Fruit fly (Drosophila melanogaster) whole organism, embryonic: ENCODE data around the gene CG9222.
A peak's percentile ranks its signal among the peaks of the same experiment; 100 is the strongest.

Experiments
- Aef1 ChIP-seq: fragments of 200-800 bp; sonication (Bioruptor generic); IDR thresholded peaks from 3 replicates; pipeline ENCODE4 v1.3.6; 2022; ENCODE audit warnings: missing biosample characterization, missing genetic modification characterization
- Awh ChIP-seq: fragments of 200-800 bp; sonication (Bioruptor generic); IDR thresholded peaks from 2 replicates; pipeline ENCODE4, ENCODE4 v1.3.6; 2022; ENCODE audit warnings: missing biosample characterization, missing genetic modification characterization
- Blimp-1 ChIP-seq: fragments of 200-800 bp; sonication (Bioruptor generic); optimal IDR thresholded peaks from 3 replicates; lab custom pipeline; 2018; ENCODE audit warnings: missing biosample characterization, missing genetic modification characterization, mild to moderate bottlenecking, moderate library complexity, missing genetic modification reagents
- Bteb2 ChIP-seq: fragments of 200-800 bp; sonication (Bioruptor generic); optimal IDR thresholded peaks from 2 replicates; lab custom pipeline; 2016; ENCODE audit warnings: missing biosample characterization, missing genetic modification characterization
- CG10147 ChIP-seq: fragments of 200-800 bp; sonication (Bioruptor generic); optimal IDR thresholded peaks from 2 replicates; lab custom pipeline; 2019; ENCODE audit warnings: missing biosample characterization, mild to moderate bottlenecking, missing genetic modification characterization, moderate library complexity
- CG10321 ChIP-seq: fragments of 200-800 bp; sonication (Bioruptor generic); IDR thresholded peaks from 2 replicates; pipeline ENCODE4 v1.3.6; 2022; ENCODE audit warnings: missing biosample characterization, missing genetic modification characterization
- CG11695 ChIP-seq: fragments of 200-800 bp; sonication (Bioruptor generic); IDR thresholded peaks from 3 replicates; pipeline ENCODE4 v1.3.6; 2022; ENCODE audit warnings: missing biosample characterization, missing genetic modification characterization
- CG11723 ChIP-seq: fragments of 200-800 bp; sonication (Bioruptor generic); optimal IDR thresholded peaks from 2 replicates; lab custom pipeline; 2017; ENCODE audit warnings: missing biosample characterization, mild to moderate bottlenecking, missing genetic modification characterization
- CG14965 ChIP-seq: fragments of 200-800 bp; sonication (Bioruptor generic); optimal IDR thresholded peaks from 2 replicates; lab custom pipeline; 2016; ENCODE audit warnings: missing biosample characterization, missing genetic modification characterization, borderline replicate concordance
- CG2116 ChIP-seq: fragments of 200-800 bp; sonication (Bioruptor generic); optimal IDR thresholded peaks from 3 replicates; lab custom pipeline; 2018; ENCODE audit warnings: missing biosample characterization, mild to moderate bottlenecking, missing genetic modification characterization
- CG31388 ChIP-seq: fragments of 200-800 bp; sonication (Bioruptor generic); optimal IDR thresholded peaks from 2 replicates; lab custom pipeline; 2016; ENCODE audit warnings: missing biosample characterization, missing genetic modification characterization
- CG31441 ChIP-seq: fragments of 200-800 bp; sonication (Bioruptor generic); IDR thresholded peaks from 2 replicates; pipeline ENCODE4 v1.3.6; 2022; ENCODE audit warnings: missing biosample characterization, missing genetic modification characterization
- CG32772 ChIP-seq: fragments of 200-800 bp; sonication (Bioruptor generic); IDR thresholded peaks from 2 replicates; pipeline ENCODE4 v1.3.6; 2022; ENCODE audit warnings: missing biosample characterization, missing genetic modification characterization
- CG6765 ChIP-seq: fragments of 200-800 bp; sonication (Bioruptor generic); optimal IDR thresholded peaks from 3 replicates; lab custom pipeline; 2017; ENCODE audit warnings: missing biosample characterization, mild to moderate bottlenecking, missing genetic modification characterization
- CG8924 ChIP-seq: fragments of 200-800 bp; optimal IDR thresholded peaks from 3 replicates; lab custom pipeline; 2019; ENCODE audit warnings: missing biosample characterization, mild to moderate bottlenecking, missing genetic modification characterization, moderate library complexity
- Chrac-16 ChIP-seq: fragments of 200-800 bp; sonication (Bioruptor generic); optimal IDR thresholded peaks from 3 replicates; lab custom pipeline; 2016; ENCODE audit warnings: missing biosample characterization, missing genetic modification characterization
- Dad ChIP-seq: fragments of 200-800 bp; sonication (Bioruptor generic); optimal IDR thresholded peaks from 3 replicates; lab custom pipeline; 2016; ENCODE audit warnings: missing biosample characterization, missing genetic modification characterization
- Dp ChIP-seq: fragments of 200-800 bp; sonication (Bioruptor generic); optimal IDR thresholded peaks from 2 replicates; lab custom pipeline; 2018; ENCODE audit warnings: missing biosample characterization, mild to moderate bottlenecking, missing genetic modification characterization, moderate library complexity
- GATAe ChIP-seq: fragments of 200-800 bp; sonication (Bioruptor generic); conservative IDR thresholded peaks from 2 replicates; pipeline ENCODE4 v1.3.6; 2022; ENCODE audit warnings: missing biosample characterization, missing genetic modification characterization
- HmgD ChIP-seq: fragments of 200-800 bp; sonication (Bioruptor generic); optimal IDR thresholded peaks from 3 replicates; lab custom pipeline; 2016; ENCODE audit warnings: missing biosample characterization, missing genetic modification characterization
- Hr78 ChIP-seq, 2 experiments: fragments of 200-800 bp in 1 of 2; fragments of >200 bp in 1 of 2; sonication (Bioruptor generic) in 1 of 2; optimal IDR thresholded peaks; 2 replicates each; lab custom pipeline; 2017 to 2019; ENCODE audit warnings: missing biosample characterization in 2 of 2, missing genetic modification characterization in 2 of 2, mild to moderate bottlenecking in 1 of 2, moderate library complexity in 1 of 2
- Myb ChIP-seq: fragments of 200-800 bp; sonication (Bioruptor generic); optimal IDR thresholded peaks from 2 replicates; lab custom pipeline; 2016; ENCODE audit warnings: missing biosample characterization, missing genetic modification characterization
- NFAT ChIP-seq: fragments of 200-800 bp; sonication (Bioruptor generic); IDR thresholded peaks from 2 replicates; pipeline ENCODE4 v1.3.6; 2022; ENCODE audit warnings: missing biosample characterization, missing genetic modification characterization
- Oaz ChIP-seq: fragments of 200-800 bp; sonication (Bioruptor generic); IDR thresholded peaks from 2 replicates; pipeline ENCODE4 v1.3.6; 2022; ENCODE audit warnings: missing biosample characterization, missing genetic modification characterization
- Opbp ChIP-seq: fragments of 200-800 bp; sonication (Bioruptor generic); IDR thresholded peaks from 3 replicates; pipeline ENCODE4 v1.3.6; 2022; ENCODE audit warnings: missing biosample characterization, missing genetic modification characterization; ENCODE audit not compliant: partially characterized antibody
- Sry-β ChIP-seq: fragments of 200-800 bp; sonication (Bioruptor generic); optimal IDR thresholded peaks from 2 replicates; lab custom pipeline; 2018; ENCODE audit warnings: missing biosample characterization, mild to moderate bottlenecking, missing genetic modification characterization, moderate library complexity
- Trl ChIP-seq, 3 experiments: fragments of >200 bp in 2 of 3; fragments of 200-800 bp in 1 of 3; sonication (Bioruptor generic) in 1 of 3; optimal IDR thresholded peaks; 2 replicates in 1 of 3; 3 replicates in 2 of 3; lab custom pipeline; 2016 to 2017; ENCODE audit warnings: missing biosample characterization in 1 of 3, missing genetic modification characterization in 1 of 3
- Usf ChIP-seq: fragments of 200-800 bp; sonication (Bioruptor generic); optimal IDR thresholded peaks from 2 replicates; lab custom pipeline; 2017; ENCODE audit warnings: missing genotype, missing biosample characterization, missing genetic modification characterization
- Xrp1 ChIP-seq: fragments of 200-800 bp; sonication (Bioruptor generic); IDR thresholded peaks from 2 replicates; pipeline ENCODE4 v1.3.6; 2022; ENCODE audit warnings: missing biosample characterization, missing genetic modification characterization
- abd-A ChIP-seq: fragments of 200-800 bp; sonication (Bioruptor generic); optimal IDR thresholded peaks from 3 replicates; lab custom pipeline; 2019; ENCODE audit warnings: missing biosample characterization, mild to moderate bottlenecking, missing genetic modification characterization, moderate library complexity
- amos ChIP-seq: fragments of 200-800 bp; sonication (Bioruptor generic); IDR thresholded peaks from 2 replicates; pipeline ENCODE4 v1.3.6; 2022; ENCODE audit warnings: missing biosample characterization, missing genetic modification characterization; ENCODE audit not compliant: partially characterized antibody
- crol ChIP-seq: fragments of 200-800 bp; sonication (Bioruptor generic); IDR thresholded peaks from 2 replicates; pipeline ENCODE4 v1.3.6; 2022; ENCODE audit warnings: missing biosample characterization, missing genetic modification characterization
- danr ChIP-seq: fragments of 200-800 bp; sonication (Bioruptor generic); IDR thresholded peaks from 2 replicates; pipeline ENCODE4 v1.3.6; 2022; ENCODE audit warnings: missing biosample characterization, missing genetic modification characterization
- disco-r ChIP-seq: fragments of 200-800 bp; sonication (Bioruptor generic); optimal IDR thresholded peaks from 2 replicates; lab custom pipeline; 2016; ENCODE audit warnings: missing biosample characterization, missing genetic modification characterization
- dmrt11E ChIP-seq: fragments of 200-800 bp; sonication (Bioruptor generic); optimal IDR thresholded peaks from 3 replicates; lab custom pipeline; 2018; ENCODE audit warnings: missing biosample characterization, mild to moderate bottlenecking, missing genetic modification characterization, moderate library complexity
- ftz-f1 ChIP-seq: fragments of 200-800 bp; sonication (Bioruptor generic); optimal IDR thresholded peaks from 2 replicates; lab custom pipeline; 2016; ENCODE audit warnings: missing biosample characterization, missing genetic modification characterization
- her ChIP-seq: fragments of 200-800 bp; sonication (Bioruptor generic); optimal IDR thresholded peaks from 2 replicates; lab custom pipeline; 2016; ENCODE audit warnings: missing biosample characterization, missing genetic modification characterization
- nau ChIP-seq: fragments of 200-800 bp; sonication (Bioruptor generic); optimal IDR thresholded peaks from 3 replicates; lab custom pipeline; 2017; ENCODE audit warnings: missing biosample characterization, mild to moderate bottlenecking, missing genetic modification characterization, missing genetic modification reagents
- otp ChIP-seq: fragments of 200-800 bp; sonication (Bioruptor generic); IDR thresholded peaks from 3 replicates; pipeline ENCODE4, ENCODE4 v1.3.6; 2022; ENCODE audit warnings: missing biosample characterization, missing genetic modification characterization
- prd ChIP-seq, 3 experiments: fragments of >200 bp in 2 of 3; fragments of 200-800 bp in 1 of 3; sonication (Bioruptor generic) in 1 of 3; optimal IDR thresholded peaks in 2 of 3; IDR thresholded peaks in 1 of 3; 2 replicates in 2 of 3; 3 replicates in 1 of 3; pipeline versions ENCODE4 v1.3.6 to Lab custom; 2017 to 2022; ENCODE audit warnings: missing biosample characterization in 1 of 3, missing genetic modification characterization in 1 of 3
- ro ChIP-seq: fragments of 200-800 bp; sonication (Bioruptor generic); IDR thresholded peaks from 2 replicates; pipeline ENCODE4 v1.3.6; 2022; ENCODE audit warnings: missing biosample characterization, missing genetic modification characterization
- sd ChIP-seq: fragments of 200-800 bp; sonication (Bioruptor generic); optimal IDR thresholded peaks from 3 replicates; lab custom pipeline; 2018; ENCODE audit warnings: missing biosample characterization, mild to moderate bottlenecking, missing genetic modification characterization, moderate library complexity
- sima ChIP-seq: fragments of 200-800 bp; sonication (Bioruptor generic); optimal IDR thresholded peaks from 2 replicates; lab custom pipeline; 2016; ENCODE audit warnings: missing biosample characterization, missing genetic modification characterization
- sug ChIP-seq: fragments of 200-800 bp; optimal IDR thresholded peaks from 2 replicates; lab custom pipeline; 2019; ENCODE audit warnings: missing biosample characterization, mild to moderate bottlenecking, missing genetic modification characterization, moderate library complexity
- tio ChIP-seq: fragments of 200-800 bp; sonication (Bioruptor generic); optimal IDR thresholded peaks from 2 replicates; lab custom pipeline; 2017; ENCODE audit warnings: missing biosample characterization, missing genetic modification characterization, inconsistent platforms
- unpg ChIP-seq: fragments of 200-800 bp; sonication (Bioruptor generic); optimal IDR thresholded peaks from 3 replicates; lab custom pipeline; 2018; ENCODE audit warnings: missing biosample characterization, mild to moderate bottlenecking, missing genetic modification characterization, moderate library complexity
- vnd ChIP-seq: fragments of 200-800 bp; sonication (Bioruptor generic); IDR thresholded peaks from 3 replicates; pipeline ENCODE4 v1.3.6; 2022; ENCODE audit warnings: missing biosample characterization, missing genetic modification characterization; ENCODE audit not compliant: partially characterized antibody
- zen ChIP-seq: fragments of 200-800 bp; sonication (Bioruptor generic); optimal IDR thresholded peaks from 3 replicates; lab custom pipeline; 2018; ENCODE audit warnings: missing biosample characterization, mild to moderate bottlenecking, missing genetic modification characterization, moderate library complexity

CG9222 gene

DNA sequence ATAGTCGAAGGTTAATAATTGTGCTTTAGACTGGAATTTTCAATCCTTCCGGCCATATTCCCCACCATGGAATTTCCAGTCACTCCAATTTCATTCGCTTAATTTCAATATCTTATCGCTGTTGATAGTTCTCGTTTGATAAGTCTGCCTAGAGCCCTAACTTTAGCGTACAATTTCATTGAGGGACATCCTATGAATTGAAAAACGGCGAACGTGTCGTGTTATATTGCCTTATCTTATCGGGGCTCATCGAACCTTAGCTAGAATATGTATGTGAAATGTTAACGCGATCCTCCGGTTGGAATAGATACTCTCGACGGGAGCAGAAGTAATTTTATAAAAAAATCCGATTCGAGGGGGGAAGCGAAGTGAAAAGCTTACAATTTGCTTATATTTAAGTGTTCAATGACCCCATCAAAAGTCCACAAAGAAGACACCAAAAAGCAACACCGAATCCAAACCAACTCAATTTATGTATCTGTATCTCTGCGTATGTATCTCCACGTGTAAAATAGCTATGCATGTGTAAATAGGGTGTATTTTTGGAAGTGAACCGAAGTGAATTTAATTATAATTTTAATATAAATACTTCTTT, 41.1 kb upstream of the CG9222 start (continued):
- TF ChIP-seq sd (peak; percentile 59), GATAe (peak; percentile 80)

DNA sequence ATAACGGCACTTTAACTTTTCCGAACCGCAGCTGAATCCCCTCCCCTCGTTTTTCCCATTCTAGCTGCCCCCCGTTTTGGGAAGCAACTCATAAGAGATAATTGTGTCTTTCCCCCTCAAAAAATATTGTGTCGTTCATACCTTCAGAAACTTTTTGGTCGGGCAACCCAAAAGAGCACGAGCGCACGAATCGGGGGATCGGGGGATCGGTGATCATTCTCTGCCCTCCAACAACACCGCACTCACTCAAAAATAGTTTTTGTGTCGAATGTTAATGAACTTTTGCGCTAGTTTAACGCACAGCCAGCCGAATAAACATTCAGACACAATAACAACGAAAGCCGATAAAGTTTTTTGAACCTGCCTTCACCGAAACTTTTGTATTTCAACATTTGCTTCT, 40.5 kb upstream of the CG9222 start:
- no peak for TF ChIP-seq Xrp1
- no peak for TF ChIP-seq CG6765
- TF ChIP-seq abd-A, result peak; percentile 75
- TF ChIP-seq Usf (GFP tag; lab: Kevin White, UChicago), result no peak
- no peak for TF ChIP-seq unpg (GFP tag; lab: Kevin White, UChicago)
- TF ChIP-seq otp, result no peak
- TF ChIP-seq CG8924 (tag; lab: Kevin White, UChicago), result peak; percentile 5
- TF ChIP-seq Blimp-1, result peak; percentile 69
- no peak for TF ChIP-seq vnd
- TF ChIP-seq CG11723 (GFP tag; lab: Kevin White, UChicago), result no peak
- peak; percentile 64 for TF ChIP-seq Aef1 (GFP tag; lab: Robert Waterston, UW)
- no peak for TF ChIP-seq CG31441 (GFP tag; lab: Robert Waterston, UW)
- no peak for TF ChIP-seq zen (tag; lab: Kevin White, UChicago)
- peak in 1 of 2 experiments; percentile 7 for TF ChIP-seq Trl (optimal IDR thresholded peaks at IDR 0.05; lab: Kevin White, UChicago)
- TF ChIP-seq Trl (GFP tag; optimal IDR thresholded peaks at IDR 0.05; lab: Kevin White, UChicago), result no peak
- no peak for TF ChIP-seq Dp (GFP tag; lab: Kevin White, UChicago)
- no peak for TF ChIP-seq Awh
- TF ChIP-seq dmrt11E, result no peak
- no peak for TF ChIP-seq Dad (GFP tag; lab: Kevin White, UChicago)
- TF ChIP-seq CG11695, result no peak
- no peak for TF ChIP-seq tio (GFP tag; lab: Kevin White, UChicago)
- no peak for TF ChIP-seq CG31388 (GFP tag; lab: Kevin White, UChicago)
- TF ChIP-seq Oaz (GFP tag; lab: Robert Waterston, UW), result no peak
- no peak for TF ChIP-seq danr (GFP tag; lab: Robert Waterston, UW)
- no peak for TF ChIP-seq CG10147 (GFP tag; lab: Kevin White, UChicago)
- no peak for TF ChIP-seq Opbp
- no peak for TF ChIP-seq sima (GFP tag; lab: Kevin White, UChicago)
- no peak for TF ChIP-seq CG10321 (GFP tag; lab: Robert Waterston, UW)
- TF ChIP-seq CG2116 (GFP tag; lab: Kevin White, UChicago), result no peak
- TF ChIP-seq amos (GFP tag; lab: Robert Waterston, UW), result no peak; the same call in 1 of the 2 replicates
- no peak for TF ChIP-seq nau (GFP tag; lab: Kevin White, UChicago)
- TF ChIP-seq her (GFP tag; lab: Kevin White, UChicago), result no peak
- peak; percentile 27 for TF ChIP-seq ftz-f1 (GFP tag; lab: Kevin White, UChicago)
- peak; percentile 60 for TF ChIP-seq sug (tag; lab: Kevin White, UChicago)
- peak; percentile 79 for TF ChIP-seq crol (GFP tag; lab: Robert Waterston, UW)
- TF ChIP-seq ro, result no peak
- TF ChIP-seq Hr78 (GFP tag; optimal IDR thresholded peaks at IDR 0.05; lab: Kevin White, UChicago), result peak in 1 of 2 experiments; percentile 77
- no peak for TF ChIP-seq prd (optimal IDR thresholded peaks at IDR 0.05; lab: Kevin White, UChicago)
- TF ChIP-seq prd (GFP tag; IDR thresholded peaks at IDR 0.05; lab: Robert Waterston, UW), result no peak
- TF ChIP-seq disco-r (GFP tag; lab: Kevin White, UChicago), result no peak
- no peak for TF ChIP-seq CG14965 (GFP tag; lab: Kevin White, UChicago)
- no peak for TF ChIP-seq CG32772
- TF ChIP-seq Myb (GFP tag; lab: Kevin White, UChicago), result no peak
- TF ChIP-seq HmgD (GFP tag; lab: Kevin White, UChicago), result no peak
- no peak for TF ChIP-seq Sry-β (GFP tag; lab: Kevin White, UChicago)
- TF ChIP-seq Bteb2 (GFP tag; lab: Kevin White, UChicago), result no peak
- no peak for TF ChIP-seq Chrac-16 (GFP tag; lab: Kevin White, UChicago)
- TF ChIP-seq NFAT (GFP tag; lab: Robert Waterston, UW), result no peak
